Worm (Caenorhabditis elegans) whole organism, mixed stage, embryonic: Measurements from ENCODE around the gene C25E10.12.

ENCODE experiments used
- M03D4.4 ChIP-seq: sonication (generic microtip); optimal IDR thresholded peaks from 2 replicates; lab custom pipeline; 2017; ENCODE audit warnings: mild to moderate bottlenecking, missing genetic modification characterization, missing compliant biosample characterization
- blmp-1 ChIP-seq: fragments of 150-350 bp; optimal IDR thresholded peaks from 2 replicates; lab custom pipeline; 2014; ENCODE audit warnings: missing biosample characterization, missing genetic modification characterization
- ceh-43 ChIP-seq: fragments of 200-800 bp; sonication (Bioruptor generic); optimal IDR thresholded peaks from 2 replicates; lab custom pipeline; 2018; ENCODE audit warnings: mild to moderate bottlenecking, missing genetic modification characterization, moderate library complexity, missing compliant biosample characterization
- elt-1 ChIP-seq: sonication (generic microtip); optimal IDR thresholded peaks from 2 replicates; lab custom pipeline; 2017; ENCODE audit warnings: missing genetic modification characterization, mild to moderate bottlenecking, missing compliant biosample characterization, antibody characterized with exemption, moderate library complexity, borderline replicate concordance; ENCODE audit not compliant: insufficient read depth
- elt-3 ChIP-seq: fragments of 150-350 bp; optimal IDR thresholded peaks from 2 replicates; lab custom pipeline; 2014; ENCODE audit warnings: missing biosample characterization, missing genetic modification characterization
- flh-1 ChIP-seq: fragments of 200-800 bp; sonication (Bioruptor generic); optimal IDR thresholded peaks from 2 replicates; lab custom pipeline; 2018; ENCODE audit warnings: mild to moderate bottlenecking, missing genetic modification characterization, moderate library complexity, missing compliant biosample characterization
- mab-5 ChIP-seq: fragments of 150-350 bp; optimal IDR thresholded peaks from 2 replicates; lab custom pipeline; 2014; ENCODE audit warnings: missing biosample characterization, missing genetic modification characterization
- nhr-12 ChIP-seq: fragments of 150-350 bp; optimal IDR thresholded peaks from 2 replicates; lab custom pipeline; 2014; ENCODE audit warnings: missing biosample characterization, missing genetic modification characterization
- pha-4 ChIP-seq: fragments of 150-350 bp; optimal IDR thresholded peaks from 2 replicates; lab custom pipeline; 2018; ENCODE audit warnings: missing biosample characterization, missing genetic modification reagents, missing genetic modification characterization
- snpc-4 ChIP-seq: fragments of 150-350 bp; optimal IDR thresholded peaks from 2 replicates; lab custom pipeline; 2014; ENCODE audit warnings: missing biosample characterization, missing genetic modification characterization
- unc-39 ChIP-seq: fragments of 150-350 bp; optimal IDR thresholded peaks from 2 replicates; lab custom pipeline; 2014; ENCODE audit warnings: missing biosample characterization, missing genetic modification characterization
- unc-62 ChIP-seq: fragments of 150-350 bp; optimal IDR thresholded peaks from 2 replicates; lab custom pipeline; 2014; ENCODE audit warnings: missing biosample characterization, missing genetic modification reagents, missing genetic modification characterization
- ztf-11 ChIP-seq: fragments of 150-350 bp; optimal IDR thresholded peaks from 2 replicates; lab custom pipeline; 2014; ENCODE audit warnings: missing biosample characterization, missing genetic modification characterization

DNA sequence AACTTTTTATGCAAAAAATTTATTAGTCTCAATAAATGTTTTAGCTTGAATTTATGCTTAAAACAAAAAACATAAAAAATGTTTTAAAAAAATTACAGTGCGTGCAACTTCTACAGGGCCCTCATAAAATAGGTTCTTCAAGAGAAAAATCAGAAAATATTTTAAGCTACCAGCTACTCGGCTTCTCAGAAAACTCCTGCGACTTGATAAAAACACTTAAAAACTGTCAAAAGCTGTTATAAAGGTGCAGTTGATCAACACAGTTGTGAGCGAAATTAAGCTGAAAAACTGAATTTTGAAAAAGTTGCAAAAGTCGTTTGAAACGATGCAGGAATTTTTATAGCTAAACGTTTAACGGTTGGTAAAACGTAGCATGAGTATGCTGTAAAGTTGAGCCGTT, 26.5 kb upstream of the C25E10.12 start:
- TF ChIP-seq blmp-1 (tag; lab: Kevin White, UChicago) (no peak), nhr-12 (tag; lab: Kevin White, UChicago) (no peak), unc-62 (GFP tag; lab: Kevin White, UChicago) (no peak), pha-4 (tag; lab: Kevin White, UChicago) (no peak), snpc-4 (tag; lab: Kevin White, UChicago) (no peak), elt-1 (tag; lab: Kevin White, UChicago) (no peak), ztf-11 (tag; lab: Kevin White, UChicago) (no peak), unc-39 (no peak), mab-5 (tag; lab: Kevin White, UChicago) (no peak), ceh-43 (GFP tag; lab: Kevin White, UChicago) (no peak), flh-1 (no peak), elt-3 (tag; lab: Kevin White, UChicago) (no peak), M03D4.4 (no peak)
